Fruit fly (Drosophila melanogaster): Measurements from ENCODE around the gene CG2310.
A peak's percentile ranks its signal among the peaks of the same experiment; 100 is the strongest.

The CG2310 gene

DNA sequence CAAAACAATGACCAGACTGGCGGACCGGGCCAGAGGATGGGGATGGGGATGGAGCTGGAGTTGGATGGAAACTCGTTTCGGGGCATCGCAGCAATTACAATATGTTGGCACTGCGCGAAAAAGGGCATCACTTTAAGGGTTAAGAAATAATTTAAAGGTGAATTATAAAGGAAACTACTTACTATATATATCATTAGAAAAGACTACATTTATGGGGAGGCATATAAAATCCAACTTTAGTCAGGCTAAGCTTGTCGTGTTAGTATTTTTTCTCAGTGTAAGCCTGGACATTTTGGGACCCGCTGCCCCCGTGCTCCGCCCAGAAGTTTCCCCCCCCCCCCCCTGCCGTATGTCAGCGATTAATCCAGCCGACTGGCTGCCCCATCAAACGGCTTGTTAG is 13.3 kb upstream of the CG2310 start:
- TF ChIP-seq ERR (GFP tag; optimal IDR thresholded peaks at IDR 0.05) = no peak
- no peak for TF ChIP-seq Sry-δ (GFP tag; optimal IDR thresholded peaks at IDR 0.05)
- TF ChIP-seq CG18476 (GFP tag; optimal IDR thresholded peaks at IDR 0.05) = no peak
- no peak for TF ChIP-seq Fer2 (tag; optimal IDR thresholded peaks at IDR 0.05)
- no peak for TF ChIP-seq CG7928 (GFP tag; optimal IDR thresholded peaks at IDR 0.05)
- TF ChIP-seq CG12219 (GFP tag; optimal IDR thresholded peaks at IDR 0.05) = no peak
- no peak for TF ChIP-seq dmrt99B (tag; optimal IDR thresholded peaks at IDR 0.05)
- TF ChIP-seq hbn (GFP tag; IDR thresholded peaks at IDR 0.05; ENCODE audit: partially characterized antibody) = no peak
- no peak for TF ChIP-seq CG12104 (GFP tag; optimal IDR thresholded peaks at IDR 0.05)
- TF ChIP-seq Sox100B (GFP tag; optimal IDR thresholded peaks at IDR 0.05) = no peak
- TF ChIP-seq crol (GFP tag; IDR thresholded peaks at IDR 0.05) = peak; percentile 47
- TF ChIP-seq CG2120 (GFP tag; optimal IDR thresholded peaks at IDR 0.05) = no peak
- no peak for TF ChIP-seq CG2202 (tag; optimal IDR thresholded peaks at IDR 0.05)
- TF ChIP-seq org-1 (GFP tag; optimal IDR thresholded peaks at IDR 0.05) = no peak
- TF ChIP-seq CG31388 (GFP tag; optimal IDR thresholded peaks at IDR 0.05) = no peak
- no peak for TF ChIP-seq peb (GFP tag; IDR thresholded peaks at IDR 0.05)
- 0 out of 2 replicates have a peak, but pooled peaks have one; percentile 42 for TF ChIP-seq Awh (GFP tag; IDR thresholded peaks at IDR 0.05)
- no peak for TF ChIP-seq lmd (GFP tag; IDR thresholded peaks at IDR 0.05)
- TF ChIP-seq CG2712 (tag; optimal IDR thresholded peaks at IDR 0.05) = peak; percentile 6
- no peak for TF ChIP-seq CG17385 (GFP tag; optimal IDR thresholded peaks at IDR 0.05)
- TF ChIP-seq p53 (GFP tag; optimal IDR thresholded peaks at IDR 0.05) = no peak
- TF ChIP-seq Bteb2 (GFP tag; optimal IDR thresholded peaks at IDR 0.05) = no peak
- TF ChIP-seq CG7963 (GFP tag; IDR thresholded peaks at IDR 0.05; ENCODE audit: partially characterized antibody) = no peak
- TF ChIP-seq danr (GFP tag; IDR thresholded peaks at IDR 0.05) = 0 out of 2 replicates have a peak, but pooled peaks have one; percentile 8
- TF ChIP-seq HLHmδ (GFP tag; optimal IDR thresholded peaks at IDR 0.05) = no peak
- TF ChIP-seq Usf (GFP tag; optimal IDR thresholded peaks at IDR 0.05) = no peak
- TF ChIP-seq Xrp1 (GFP tag; IDR thresholded peaks at IDR 0.05) = peak; percentile 54; the same call in 1 of the 2 replicates
- no peak for TF ChIP-seq onecut (GFP tag; IDR thresholded peaks at IDR 0.05)
- no peak for TF ChIP-seq tin (GFP tag; optimal IDR thresholded peaks at IDR 0.05)
- peak; percentile 27 for TF ChIP-seq CG17829 (tag; optimal IDR thresholded peaks at IDR 0.05)
- no peak for TF ChIP-seq bigmax (GFP tag; optimal IDR thresholded peaks at IDR 0.05)
- no peak for TF ChIP-seq Doc2 (GFP tag; IDR thresholded peaks at IDR 0.05)
- no peak for TF ChIP-seq CG17912 (GFP tag; optimal IDR thresholded peaks at IDR 0.05)
- TF ChIP-seq dm (GFP tag; optimal IDR thresholded peaks at IDR 0.05) = no peak
- no peak for TF ChIP-seq jumu (GFP tag; optimal IDR thresholded peaks at IDR 0.05)
- TF ChIP-seq wek (GFP tag; optimal IDR thresholded peaks at IDR 0.05) = no peak
- no peak for TF ChIP-seq prd (optimal IDR thresholded peaks at IDR 0.05)
- peak; percentile 38; the same call in 2 of the 3 replicates for TF ChIP-seq prd (GFP tag; IDR thresholded peaks at IDR 0.05)
- TF ChIP-seq CG30403 (GFP tag; optimal IDR thresholded peaks at IDR 0.05) = no peak
- no peak for TF ChIP-seq cad (GFP tag; optimal IDR thresholded peaks at IDR 0.05)
- TF ChIP-seq zfh1 (GFP tag; IDR thresholded peaks at IDR 0.05) = peak; percentile 40; the same call in 1 of the 3 replicates
- no peak for TF ChIP-seq CG4360 (GFP tag; IDR thresholded peaks at IDR 0.05)
- peak; percentile 55 for TF ChIP-seq lbe (GFP tag; optimal IDR thresholded peaks at IDR 0.05)
- 0 out of 2 replicates have a peak, but pooled peaks have one; percentile 33 for TF ChIP-seq vvl (GFP tag; IDR thresholded peaks at IDR 0.05)
- no peak for TF ChIP-seq ssp (GFP tag; IDR thresholded peaks at IDR 0.05)
- TF ChIP-seq Drgx (GFP tag; IDR thresholded peaks at IDR 0.05) = peak; percentile 33; the same call in 1 of the 2 replicates
- TF ChIP-seq Neu2 (GFP tag; optimal IDR thresholded peaks at IDR 0.05; ENCODE audit: borderline replicate concordance) = no peak
